Worm (Caenorhabditis elegans): ENCODE measurements around the gene cpna-1.

DNA sequence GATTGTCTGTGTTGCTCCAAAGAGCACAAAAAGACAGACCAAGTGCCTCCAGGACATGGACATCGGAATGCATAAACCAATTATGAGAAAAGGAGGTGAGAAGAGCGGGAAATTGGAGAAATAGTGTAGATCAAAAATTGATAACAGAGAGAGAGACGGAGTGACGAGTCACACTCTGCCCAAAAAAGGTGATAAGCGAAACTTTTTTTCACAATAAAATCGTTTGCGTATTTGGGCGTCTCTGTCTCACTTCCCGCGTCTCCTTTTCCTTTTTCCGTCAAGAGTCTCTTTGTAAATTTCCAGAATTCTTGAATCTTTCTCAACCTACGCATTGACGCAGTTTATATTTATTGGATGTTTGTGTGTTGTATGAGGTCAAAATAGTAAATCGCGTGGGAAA is 7.7 kb downstream of the cpna-1 start, which contains the start of gene mth-2:
- no peak for TF ChIP-seq T23F11.4 (GFP tag; optimal IDR thresholded peaks at IDR 0.05)
- no peak for TF ChIP-seq zip-5 (tag; optimal IDR thresholded peaks at IDR 0.05)
- TF ChIP-seq ceh-9 (tag; optimal IDR thresholded peaks at IDR 0.05), result no peak
- no peak for TF ChIP-seq fax-1 (tag; optimal IDR thresholded peaks at IDR 0.05)
- TF ChIP-seq pat-9 (tag; optimal IDR thresholded peaks at IDR 0.05), result no peak
- no peak for TF ChIP-seq ttx-3 (tag; optimal IDR thresholded peaks at IDR 0.05)
- TF ChIP-seq eyg-1 (tag; optimal IDR thresholded peaks at IDR 0.05), result no peak
